Worm (Caenorhabditis elegans): ENCODE measurements around the gene srbc-33.

DNA sequence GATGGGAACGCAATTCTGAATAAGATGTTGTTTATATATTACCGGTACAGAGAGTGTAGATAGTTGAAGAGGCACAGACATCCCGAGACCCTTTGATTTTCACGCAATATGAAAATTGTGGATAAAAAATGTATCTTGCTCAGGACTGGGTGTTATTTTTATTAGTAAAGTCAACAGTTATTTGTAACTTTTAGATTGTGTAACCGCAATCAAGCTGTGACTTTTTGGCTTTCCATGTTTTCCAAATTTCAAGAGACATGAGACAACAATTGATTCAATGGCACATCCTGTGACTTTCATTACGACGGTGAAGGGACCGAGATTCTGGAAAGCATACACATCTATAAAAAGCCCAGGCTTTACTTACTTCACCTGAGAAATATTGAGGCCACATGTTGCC lies 8.4 kb downstream of the srbc-33 start:
- TF ChIP-seq snpc-4 (tag; optimal IDR thresholded peaks at IDR 0.05) (no peak), nhr-23 (tag; optimal IDR thresholded peaks at IDR 0.05) (no peak)

All from whole organism, L2 larva.